Worm (Caenorhabditis elegans): ENCODE data around the gene ZK666.8.

Gene ZK666.8

DNA sequence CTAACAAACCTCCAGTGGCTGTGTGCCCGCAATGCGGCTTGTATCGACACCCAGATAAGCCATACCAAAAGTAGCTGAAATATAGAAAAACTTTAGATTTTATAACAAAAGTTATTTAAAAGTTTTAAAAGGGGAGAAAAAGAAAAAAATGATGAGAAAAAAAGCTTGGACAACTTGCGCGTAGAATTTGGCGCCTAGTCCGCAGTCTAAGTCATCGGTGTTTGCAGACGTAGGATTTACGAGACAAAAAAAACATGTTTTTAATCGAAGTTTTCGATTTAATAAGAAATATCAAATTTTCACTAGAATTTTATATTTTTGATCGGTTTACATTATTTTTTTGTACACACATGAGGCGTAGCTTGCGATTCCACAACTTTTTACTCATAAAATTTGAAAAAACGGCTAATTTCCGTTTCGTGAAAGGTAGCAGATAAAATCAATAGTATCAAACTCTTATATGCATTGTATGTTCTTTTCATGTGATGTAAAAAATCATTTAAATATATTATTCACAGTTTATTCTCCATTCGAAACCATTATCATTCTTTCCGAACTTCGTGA is 49.1 kb upstream of the ZK666.8 start, which contains the start of gene pro-1 (continued):
- TF ChIP-seq lag-1 (GFP tag; IDR thresholded peaks at IDR 0.05) (no peak), B0035.1 (tag; optimal IDR thresholded peaks at IDR 0.05) (peak; percentile 88), aptf-2 (GFP tag; conservative IDR thresholded peaks at IDR 0.05) (no peak), mcd-1 (GFP tag; IDR thresholded peaks at IDR 0.05) (peak; percentile 65), ceh-27 (GFP tag; optimal IDR thresholded peaks at IDR 0.05) (peak; percentile 26), C06A6.2 (GFP tag; conservative IDR thresholded peaks at IDR 0.05) (peak; percentile 80), ccch-3 (GFP tag; optimal IDR thresholded peaks at IDR 0.05) (peak; percentile 15), dox-1 (GFP tag; IDR thresholded peaks at IDR 0.05) (peak; percentile 67), ekl-4 (GFP tag; IDR thresholded peaks at IDR 0.05) (peak; percentile 90), ZK185.1 (tag; optimal IDR thresholded peaks at IDR 0.05; ENCODE audit: poor library complexity, severe bottlenecking) (peak; percentile 90), tbp1 (GFP tag; optimal IDR thresholded peaks at IDR 0.05) (peak; percentile 62), tbx-9 (tag; optimal IDR thresholded peaks at IDR 0.05; ENCODE audit: borderline replicate concordance) (peak; percentile 5), F57C9.4 (tag; optimal IDR thresholded peaks at IDR 0.05) (peak; percentile 36), aptf-3 (GFP tag; IDR thresholded peaks at IDR 0.05) (peak; percentile 91; the same call in 1 of the 2 replicates), snpc-1.1 (tag; optimal IDR thresholded peaks at IDR 0.05; ENCODE audit: insufficient read depth) (peak; percentile 37), ztf-25 (GFP tag; IDR thresholded peaks at IDR 0.05) (0 out of 2 replicates have a peak, but pooled peaks have one; percentile 7), cebp-1 (GFP tag; IDR thresholded peaks at IDR 0.05) (peak; percentile 18; the same call in 1 of the 2 replicates), cebp-1 (tag; optimal IDR thresholded peaks at IDR 0.05) (peak; percentile 89), somi-1 (GFP tag; optimal IDR thresholded peaks at IDR 0.05) (peak; percentile 28), let-607 (tag; optimal IDR thresholded peaks at IDR 0.05) (peak; percentile 35 to 53), F33H1.4 (GFP tag; IDR thresholded peaks at IDR 0.05) (peak; percentile 53), F22D6.2 (tag; optimal IDR thresholded peaks at IDR 0.05) (peak; percentile 15), nhr-90 (tag; optimal IDR thresholded peaks at IDR 0.05) (no peak), F10E7.11 (tag; optimal IDR thresholded peaks at IDR 0.05) (peak; percentile 76), ceh-91 (GFP tag; IDR thresholded peaks at IDR 0.05) (no peak), hmg-1.2 (GFP tag; IDR thresholded peaks at IDR 0.05) (peak; percentile 57), lsl-1 (GFP tag; optimal IDR thresholded peaks at IDR 0.05) (peak; percentile 15), T26A5.8 (tag; optimal IDR thresholded peaks at IDR 0.05) (peak; percentile 50), rcor-1 (GFP tag; IDR thresholded peaks at IDR 0.05) (peak; percentile 52; the same call in 1 of the 2 replicates), gei-17 (GFP tag; optimal IDR thresholded peaks at IDR 0.05) (peak; percentile 72), nfyb-1 (GFP tag; IDR thresholded peaks at IDR 0.05) (peak; percentile 98), hrde-1 (tag; optimal IDR thresholded peaks at IDR 0.05; ENCODE audit: borderline replicate concordance) (no peak), F49E8.2 (tag; optimal IDR thresholded peaks at IDR 0.05; ENCODE audit: insufficient read depth) (no peak), B0336.3 (GFP tag; IDR thresholded peaks at IDR 0.05) (peak; percentile 4; the same call in 1 of the 2 replicates), madf-3 (GFP tag; IDR thresholded peaks at IDR 0.05) (no peak; the same call in 1 of the 2 replicates), F39B2.1 (GFP tag; IDR thresholded peaks at IDR 0.05) (peak; percentile 74; the same call in 1 of the 2 replicates), hsf-1 (GFP tag; IDR thresholded peaks at IDR 0.05) (peak; percentile 48), fkh-3 (tag; optimal IDR thresholded peaks at IDR 0.05) (peak; percentile 17), hlh-26 (GFP tag; conservative IDR thresholded peaks at IDR 0.05) (no peak), tlf-1 (GFP tag; optimal IDR thresholded peaks at IDR 0.05) (peak; percentile 76), K12H6.12 (tag; optimal IDR thresholded peaks at IDR 0.05) (peak; percentile 65), madf-8 (GFP tag; conservative IDR thresholded peaks at IDR 0.05) (0 out of 2 replicates have a peak, but pooled peaks have one; percentile 5), dpl-1 (GFP tag; optimal IDR thresholded peaks at IDR 0.05) (no peak), unc-62 (GFP tag; optimal IDR thresholded peaks at IDR 0.05) (peak; percentile 84), attf-5 (GFP tag; optimal IDR thresholded peaks at IDR 0.05) (peak; percentile 91), atf-7 (tag; optimal IDR thresholded peaks at IDR 0.05) (peak; percentile 81), lir-1 (GFP tag; conservative IDR thresholded peaks at IDR 0.05) (peak; percentile 60)
